Fruit fly (Drosophila melanogaster) whole organism, embryonic: ENCODE results near the gene Sgf11.
A peak's percentile ranks its signal among the peaks of the same experiment; 100 is the strongest.

Experiments used
- Abd-B ChIP-seq: fragments of 200-800 bp; sonication (Bioruptor generic); optimal IDR thresholded peaks from 2 replicates; lab custom pipeline; 2018; ENCODE audit warnings: missing biosample characterization, mild to moderate bottlenecking, missing genetic modification characterization, moderate library complexity
- Blimp-1 ChIP-seq: fragments of 200-800 bp; sonication (Bioruptor generic); optimal IDR thresholded peaks from 3 replicates; lab custom pipeline; 2018; ENCODE audit warnings: missing biosample characterization, missing genetic modification characterization, mild to moderate bottlenecking, moderate library complexity, missing genetic modification reagents
- CG11504 ChIP-seq: fragments of 200-800 bp; sonication (Bioruptor generic); optimal IDR thresholded peaks from 3 replicates; lab custom pipeline; 2019; ENCODE audit warnings: missing biosample characterization, mild to moderate bottlenecking, missing genetic modification characterization, moderate library complexity
- CG13424 ChIP-seq: fragments of 200-800 bp; sonication (Bioruptor generic); optimal IDR thresholded peaks from 2 replicates; lab custom pipeline; 2019; ENCODE audit warnings: missing biosample characterization, mild to moderate bottlenecking, missing genetic modification characterization, moderate library complexity
- CG14441 ChIP-seq: fragments of 200-800 bp; sonication (Bioruptor generic); IDR thresholded peaks from 2 replicates; pipeline ENCODE4 v1.3.6; 2022; ENCODE audit warnings: missing biosample characterization, missing genetic modification characterization
- CG15514 ChIP-seq: fragments of 200-800 bp; sonication (Bioruptor generic); optimal IDR thresholded peaks from 3 replicates; lab custom pipeline; 2017; ENCODE audit warnings: missing biosample characterization, missing genetic modification characterization, mild to moderate bottlenecking, moderate library complexity, missing genetic modification reagents
- CG18599 ChIP-seq: fragments of 200-800 bp; sonication (Bioruptor generic); optimal IDR thresholded peaks from 3 replicates; lab custom pipeline; 2017; ENCODE audit warnings: missing biosample characterization, missing genetic modification characterization, mild to moderate bottlenecking, moderate library complexity, missing genetic modification reagents
- CG18619 ChIP-seq: fragments of 200-800 bp; sonication (Bioruptor generic); optimal IDR thresholded peaks from 3 replicates; lab custom pipeline; 2017; ENCODE audit warnings: missing biosample characterization, mild to moderate bottlenecking, missing genetic modification characterization
- CG2678 ChIP-seq: fragments of 200-800 bp; sonication (Bioruptor generic); optimal IDR thresholded peaks from 3 replicates; lab custom pipeline; 2019; ENCODE audit warnings: missing biosample characterization, mild to moderate bottlenecking, missing genetic modification characterization, moderate library complexity
- CG2875 ChIP-seq: fragments of 200-800 bp; sonication (Bioruptor generic); optimal IDR thresholded peaks from 2 replicates; lab custom pipeline; 2017; ENCODE audit warnings: missing biosample characterization, mild to moderate bottlenecking, missing genetic modification characterization, missing genetic modification reagents
- CG5180 ChIP-seq: fragments of 200-800 bp; sonication (Bioruptor generic); optimal IDR thresholded peaks from 3 replicates; lab custom pipeline; 2017; ENCODE audit warnings: missing biosample characterization, missing genetic modification characterization, mild to moderate bottlenecking, moderate library complexity, missing genetic modification reagents
- CG6689 ChIP-seq: fragments of 200-800 bp; sonication (Bioruptor generic); IDR thresholded peaks from 2 replicates; pipeline ENCODE4 v1.3.6; 2022; ENCODE audit warnings: missing biosample characterization, missing genetic modification characterization
- CG7839 ChIP-seq: fragments of 200-800 bp; sonication (Bioruptor generic); optimal IDR thresholded peaks from 3 replicates; lab custom pipeline; 2018; ENCODE audit warnings: missing biosample characterization, mild to moderate bottlenecking, missing genetic modification characterization, moderate library complexity
- CG8290 ChIP-seq, 3 experiments: fragments of 200-800 bp; sonication (Bioruptor generic); optimal IDR thresholded peaks; 2 replicates each; lab custom pipeline; 2016 to 2019; ENCODE audit warnings: missing biosample characterization in 3 of 3, missing genetic modification characterization in 3 of 3, mild to moderate bottlenecking in 2 of 3, moderate library complexity in 1 of 3
- CG8944 ChIP-seq: fragments of 200-800 bp; sonication (Bioruptor generic); optimal IDR thresholded peaks from 3 replicates; lab custom pipeline; 2016; ENCODE audit warnings: missing biosample characterization, missing genetic modification characterization
- CkIIα-i1 ChIP-seq: fragments of 200-800 bp; sonication (Bioruptor generic); IDR thresholded peaks from 2 replicates; pipeline ENCODE4 v1.3.6; 2022; ENCODE audit warnings: missing biosample characterization, missing genetic modification characterization
- D19A ChIP-seq: fragments of 200-800 bp; optimal IDR thresholded peaks from 3 replicates; lab custom pipeline; 2019; ENCODE audit warnings: missing biosample characterization, mild to moderate bottlenecking, missing genetic modification characterization, moderate library complexity
- D19B ChIP-seq: fragments of 200-800 bp; sonication (Bioruptor generic); optimal IDR thresholded peaks from 2 replicates; lab custom pipeline; 2017; ENCODE audit warnings: missing biosample characterization, mild to moderate bottlenecking, missing genetic modification characterization
- Eip74EF ChIP-seq, 2 experiments: fragments of 200-800 bp in 1 of 2; fragments of >200 bp in 1 of 2; sonication (Bioruptor generic) in 1 of 2; optimal IDR thresholded peaks; 2 replicates each; lab custom pipeline; 2017 to 2019; ENCODE audit warnings: missing biosample characterization in 2 of 2, missing genetic modification characterization in 2 of 2, mild to moderate bottlenecking in 1 of 2, moderate library complexity in 1 of 2
- HmgZ ChIP-seq: fragments of 200-800 bp; sonication (Bioruptor generic); optimal IDR thresholded peaks from 2 replicates; lab custom pipeline; 2018; ENCODE audit warnings: missing biosample characterization, mild to moderate bottlenecking, missing genetic modification characterization
- Hmr ChIP-seq: fragments of 200-800 bp; sonication (Bioruptor generic); optimal IDR thresholded peaks from 3 replicates; lab custom pipeline; 2017; ENCODE audit warnings: mild to moderate bottlenecking, missing biosample characterization, missing genetic modification reagents, missing genetic modification characterization
- Hr51 ChIP-seq, 2 experiments: fragments of 200-800 bp; sonication (Bioruptor generic); optimal IDR thresholded peaks; 2 replicates in 1 of 2; 3 replicates in 1 of 2; lab custom pipeline; 2016 to 2018; ENCODE audit warnings: missing biosample characterization in 2 of 2, missing genetic modification characterization in 2 of 2, mild to moderate bottlenecking in 1 of 2, moderate library complexity in 1 of 2
- Hr78 ChIP-seq, 2 experiments: fragments of 200-800 bp in 1 of 2; fragments of >200 bp in 1 of 2; sonication (Bioruptor generic) in 1 of 2; optimal IDR thresholded peaks; 2 replicates each; lab custom pipeline; 2017 to 2019; ENCODE audit warnings: missing biosample characterization in 2 of 2, missing genetic modification characterization in 2 of 2, mild to moderate bottlenecking in 1 of 2, moderate library complexity in 1 of 2
- MESR4 ChIP-seq: fragments of 200-800 bp; sonication (Bioruptor generic); optimal IDR thresholded peaks from 2 replicates; lab custom pipeline; 2018; ENCODE audit warnings: missing biosample characterization, mild to moderate bottlenecking, missing genetic modification characterization, moderate library complexity
- Neu2 ChIP-seq: fragments of 200-800 bp; sonication (Bioruptor generic); optimal IDR thresholded peaks from 3 replicates; lab custom pipeline; 2016; ENCODE audit warnings: missing biosample characterization, missing genetic modification characterization, borderline replicate concordance
- Oli ChIP-seq: fragments of 200-800 bp; sonication (Bioruptor generic); optimal IDR thresholded peaks from 2 replicates; lab custom pipeline; 2018; ENCODE audit warnings: missing biosample characterization, mild to moderate bottlenecking, missing genetic modification characterization, moderate library complexity
- PHDP ChIP-seq: fragments of 200-800 bp; sonication (Bioruptor generic); optimal IDR thresholded peaks from 3 replicates; lab custom pipeline; 2018; ENCODE audit warnings: missing biosample characterization, mild to moderate bottlenecking, missing genetic modification characterization, moderate library complexity
- Sox102F ChIP-seq: fragments of 200-800 bp; sonication (Bioruptor generic); optimal IDR thresholded peaks from 2 replicates; lab custom pipeline; 2018; ENCODE audit warnings: missing biosample characterization, mild to moderate bottlenecking, missing genetic modification characterization, moderate library complexity
- Stat92E ChIP-seq, 3 experiments: fragments of >200 bp in 2 of 3; fragments of 200-800 bp in 1 of 3; sonication (Bioruptor generic) in 1 of 3; optimal IDR thresholded peaks; 2 replicates each; lab custom pipeline; 2017 to 2019; ENCODE audit warnings: missing biosample characterization in 3 of 3, missing genetic modification characterization in 3 of 3, mild to moderate bottlenecking in 1 of 3, moderate library complexity in 1 of 3
- Vsx1 ChIP-seq: fragments of 200-800 bp; sonication (Bioruptor generic); optimal IDR thresholded peaks from 2 replicates; lab custom pipeline; 2017; ENCODE audit warnings: missing biosample characterization, mild to moderate bottlenecking, missing genetic modification characterization, missing genetic modification reagents
- ara ChIP-seq: fragments of 200-800 bp; sonication (Bioruptor generic); IDR thresholded peaks from 2 replicates; pipeline ENCODE4 v1.3.6; 2022; ENCODE audit warnings: missing biosample characterization, missing genetic modification characterization
- chinmo ChIP-seq: fragments of 200-800 bp; sonication (Bioruptor generic); IDR thresholded peaks from 4 replicates; pipeline ENCODE4 v1.3.6; 2022; ENCODE audit warnings: missing biosample characterization, missing genetic modification characterization; ENCODE audit not compliant: partially characterized antibody
- crol ChIP-seq: fragments of 200-800 bp; sonication (Bioruptor generic); IDR thresholded peaks from 2 replicates; pipeline ENCODE4 v1.3.6; 2022; ENCODE audit warnings: missing biosample characterization, missing genetic modification characterization
- exex ChIP-seq: fragments of 200-800 bp; sonication (Bioruptor generic); optimal IDR thresholded peaks from 4 replicates; lab custom pipeline; 2018; ENCODE audit warnings: missing biosample characterization, mild to moderate bottlenecking, missing genetic modification characterization, moderate library complexity
- fd64A ChIP-seq: fragments of 200-800 bp; sonication (Bioruptor generic); optimal IDR thresholded peaks from 3 replicates; lab custom pipeline; 2018; ENCODE audit warnings: missing biosample characterization, mild to moderate bottlenecking, missing genetic modification characterization
- gem ChIP-seq: fragments of 200-800 bp; sonication (Bioruptor generic); optimal IDR thresholded peaks from 2 replicates; lab custom pipeline; 2019; ENCODE audit warnings: missing biosample characterization, mild to moderate bottlenecking, missing genetic modification characterization, moderate library complexity
- grau ChIP-seq: fragments of 200-800 bp; optimal IDR thresholded peaks from 3 replicates; lab custom pipeline; 2019; ENCODE audit warnings: missing biosample characterization, mild to moderate bottlenecking, missing genetic modification characterization, moderate library complexity
- jumu ChIP-seq: fragments of 200-800 bp; sonication (Bioruptor generic); optimal IDR thresholded peaks from 3 replicates; lab custom pipeline; 2016; ENCODE audit warnings: missing biosample characterization, missing genetic modification characterization
- lab ChIP-seq: fragments of 200-800 bp; sonication (Bioruptor generic); optimal IDR thresholded peaks from 3 replicates; lab custom pipeline; 2017; ENCODE audit warnings: missing biosample characterization, missing genetic modification characterization, mild to moderate bottlenecking, moderate library complexity, missing genetic modification reagents
- row ChIP-seq: fragments of 200-800 bp; sonication (Bioruptor generic); IDR thresholded peaks from 3 replicates; pipeline ENCODE4 v1.3.6; 2022; ENCODE audit warnings: missing biosample characterization, missing genetic modification characterization
- sd ChIP-seq: fragments of 200-800 bp; sonication (Bioruptor generic); optimal IDR thresholded peaks from 3 replicates; lab custom pipeline; 2018; ENCODE audit warnings: missing biosample characterization, mild to moderate bottlenecking, missing genetic modification characterization, moderate library complexity
- slou ChIP-seq: fragments of 200-800 bp; sonication (Bioruptor generic); optimal IDR thresholded peaks from 3 replicates; lab custom pipeline; 2016; ENCODE audit warnings: missing biosample characterization, missing genetic modification characterization
- sug ChIP-seq: fragments of 200-800 bp; optimal IDR thresholded peaks from 2 replicates; lab custom pipeline; 2019; ENCODE audit warnings: missing biosample characterization, mild to moderate bottlenecking, missing genetic modification characterization, moderate library complexity
- zen ChIP-seq: fragments of 200-800 bp; sonication (Bioruptor generic); optimal IDR thresholded peaks from 3 replicates; lab custom pipeline; 2018; ENCODE audit warnings: missing biosample characterization, mild to moderate bottlenecking, missing genetic modification characterization, moderate library complexity

Sgf11 gene

dm6 chr3L:18636782-18637181, 44.9 kb downstream of the Sgf11 start:
- TF ChIP-seq crol (GFP tag; lab: Robert Waterston, UW) (peak; percentile 91), Abd-B (GFP tag; lab: Kevin White, UChicago) (no peak)
- TF ChIP-seq, all 482 proteins: peak for 1

- peak; percentile 3 for TF ChIP-seq CG7839 (tag; lab: Kevin White, UChicago)
- TF ChIP-seq CG2875 (GFP tag; lab: Kevin White, UChicago) = no peak
- TF ChIP-seq CG2678 = peak; percentile 35
- peak; percentile 85 for TF ChIP-seq Vsx1 (GFP tag; lab: Kevin White, UChicago)
- TF ChIP-seq jumu = no peak
- TF ChIP-seq grau (tag; lab: Kevin White, UChicago) = peak; percentile 32
- TF ChIP-seq sug (tag; lab: Kevin White, UChicago) = peak; percentile 44
- TF ChIP-seq D19B (GFP tag; lab: Kevin White, UChicago) = peak; percentile 94
- TF ChIP-seq PHDP (tag; lab: Kevin White, UChicago) = peak; percentile 24
- TF ChIP-seq gem = peak; percentile 30
- TF ChIP-seq Eip74EF (GFP tag; optimal IDR thresholded peaks at IDR 0.05; lab: Kevin White, UChicago) = peak in 1 of 2 experiments; percentile 10
- TF ChIP-seq CG14441 = 0 out of 2 replicates have a peak, but pooled peaks have one; percentile 13
- TF ChIP-seq CG11504 (tag; lab: Kevin White, UChicago) = peak; percentile 4
- TF ChIP-seq D19A = peak; percentile 54
- peak; percentile 11 for TF ChIP-seq CG18599 (GFP tag; lab: Kevin White, UChicago)
- TF ChIP-seq zen (tag; lab: Kevin White, UChicago) = no peak
- peak; percentile 63 for TF ChIP-seq row
- TF ChIP-seq Neu2 = peak; percentile 40
- TF ChIP-seq ara (GFP tag; lab: Robert Waterston, UW) = no peak
- peak; percentile 16 for TF ChIP-seq Sox102F
- peak; percentile 86 for TF ChIP-seq exex (tag; lab: Kevin White, UChicago)
- TF ChIP-seq lab (GFP tag; lab: Kevin White, UChicago) = peak; percentile 8
- no peak for TF ChIP-seq CG6689 (GFP tag; lab: Robert Waterston, UW)
- TF ChIP-seq Hr51 (GFP tag; optimal IDR thresholded peaks at IDR 0.05; lab: Kevin White, UChicago) = peak in 1 of 2 experiments; percentile 17
Measured at dm6 chr3L:18634792-18635471, 46.7 kb downstream of the Sgf11 start.

- TF ChIP-seq crol (GFP tag; lab: Robert Waterston, UW) (peak; percentile 95), Blimp-1 (no peak), CG18619 (GFP tag; lab: Kevin White, UChicago) (peak; percentile 3), Stat92E (GFP tag; optimal IDR thresholded peaks at IDR 0.05; lab: Kevin White, UChicago) (no peak), CG5180 (no peak), HmgZ (tag; lab: Kevin White, UChicago) (peak; percentile 11), CG8944 (GFP tag; lab: Kevin White, UChicago) (no peak), chinmo (GFP tag; lab: Robert Waterston, UW) (0 out of 4 replicates have a peak, but pooled peaks have one; percentile 28), MESR4 (GFP tag; lab: Kevin White, UChicago) (no peak), CG15514 (GFP tag; lab: Kevin White, UChicago) (peak; percentile 3), Hr78 (GFP tag; optimal IDR thresholded peaks at IDR 0.05; lab: Kevin White, UChicago) (peak in 1 of 2 experiments; percentile 33), CkIIα-i1 (GFP tag; lab: Robert Waterston, UW) (no peak), Hmr (peak; percentile 0), Oli (no peak), slou (GFP tag; lab: Kevin White, UChicago) (no peak), fd64A (no peak), CG8290 (GFP tag; optimal IDR thresholded peaks at IDR 0.05; lab: Kevin White, UChicago) (no peak), CG8290 (tag; optimal IDR thresholded peaks at IDR 0.05; lab: Kevin White, UChicago) (peak in 1 of 2 experiments; percentile 49), sd (peak; percentile 27), CG13424 (no peak)
Measured at dm6 chr3L:18633084-18633483, 48.6 kb downstream of the Sgf11 start.
